Worm (Caenorhabditis elegans) whole organism, young adult: Measurements from ENCODE around the gene C44F1.1.

ENCODE experiments used
- C06A6.2 ChIP-seq: fragments of 200-800 bp; sonication (Bioruptor generic); conservative IDR thresholded peaks from 2 replicates; pipeline ENCODE4 v1.3.6; 2022; ENCODE audit warnings: missing genetic modification characterization, missing compliant biosample characterization
- C17E4.6 ChIP-seq: fragments of 200-800 bp; sonication (Bioruptor generic); IDR thresholded peaks from 2 replicates; pipeline ENCODE4 v1.3.6; 2022; ENCODE audit warnings: missing genetic modification reagents, missing genetic modification characterization, missing compliant biosample characterization
- D2030.7 ChIP-seq: fragments of 200-800 bp; sonication (Bioruptor generic); IDR thresholded peaks from 2 replicates; pipeline ENCODE4 v1.3.6; 2022; ENCODE audit warnings: missing genetic modification reagents, missing genetic modification characterization, missing compliant biosample characterization
- F10E7.11 ChIP-seq: sonication (generic microtip); optimal IDR thresholded peaks from 2 replicates; lab custom pipeline; 2017; ENCODE audit warnings: mild to moderate bottlenecking, missing genetic modification characterization, moderate library complexity, missing compliant biosample characterization
- F33H1.4 ChIP-seq: fragments of 200-800 bp; sonication (Bioruptor generic); IDR thresholded peaks from 2 replicates; pipeline ENCODE4 v1.3.6; 2022; ENCODE audit warnings: missing genetic modification reagents, missing genetic modification characterization, missing compliant biosample characterization
- F37B4.10 ChIP-seq: fragments of 200-800 bp; sonication (Bioruptor generic); IDR thresholded peaks from 2 replicates; pipeline ENCODE4 v1.3.6; 2022; ENCODE audit warnings: missing genetic modification characterization, missing compliant biosample characterization
- F52B5.7 ChIP-seq: sonication (generic microtip); optimal IDR thresholded peaks from 2 replicates; lab custom pipeline; 2016; ENCODE audit warnings: mild to moderate bottlenecking, missing genetic modification characterization, missing compliant biosample characterization
- F57C9.4 ChIP-seq: sonication (generic microtip); optimal IDR thresholded peaks from 2 replicates; lab custom pipeline; 2017; ENCODE audit warnings: mild to moderate bottlenecking, missing genetic modification characterization, missing compliant biosample characterization
- K11D2.4 ChIP-seq: fragments of 200-800 bp; sonication (Bioruptor generic); IDR thresholded peaks from 2 replicates; pipeline ENCODE4 v1.3.6; 2022; ENCODE audit warnings: missing genetic modification reagents, missing genetic modification characterization, missing compliant biosample characterization
- K12H6.12 ChIP-seq: fragments of 200-800 bp; sonication (Bioruptor generic); optimal IDR thresholded peaks from 2 replicates; lab custom pipeline; 2018; ENCODE audit warnings: mild to moderate bottlenecking, missing genetic modification characterization, missing compliant biosample characterization
- Y79H2A.3 ChIP-seq: fragments of 200-800 bp; sonication (Bioruptor generic); conservative IDR thresholded peaks from 2 replicates; pipeline ENCODE4 v1.3.6; 2022; ENCODE audit warnings: missing genetic modification reagents, missing genetic modification characterization, missing compliant biosample characterization
- Y95B8A.8 ChIP-seq: fragments of 200-800 bp; sonication (Bioruptor generic); IDR thresholded peaks from 2 replicates; pipeline ENCODE4 v1.3.6; 2022; ENCODE audit warnings: missing genetic modification reagents, missing genetic modification characterization, missing compliant biosample characterization
- ama-1 ChIP-seq, 3 experiments: fragments of 150-350 bp in 1 of 3; sonication (generic microtip) in 2 of 3; optimal IDR thresholded peaks; 2 replicates each; lab custom pipeline; 2014 to 2018; ENCODE audit warnings: missing biosample characterization in 2 of 3, missing genetic modification characterization in 2 of 3, missing genetic modification reagents in 2 of 3
- ccch-3 ChIP-seq: fragments of 200-800 bp; sonication (Bioruptor generic); optimal IDR thresholded peaks from 2 replicates; lab custom pipeline; 2018; ENCODE audit warnings: mild to moderate bottlenecking, missing genetic modification characterization, missing compliant biosample characterization
- cebp-1 ChIP-seq, 2 experiments: fragments of 200-800 bp in 1 of 2; sonication (Bioruptor generic) in 1 of 2; sonication (generic microtip) in 1 of 2; IDR thresholded peaks in 1 of 2; optimal IDR thresholded peaks in 1 of 2; 2 replicates each; pipeline versions ENCODE4 v1.3.6 to Lab custom; 2017 to 2022; ENCODE audit warnings: missing compliant biosample characterization in 2 of 2, missing genetic modification characterization in 2 of 2, mild to moderate bottlenecking in 1 of 2, missing genetic modification reagents in 1 of 2, moderate library complexity in 1 of 2
- ceh-27 ChIP-seq: fragments of 200-800 bp; sonication (Bioruptor generic); optimal IDR thresholded peaks from 2 replicates; lab custom pipeline; 2018; ENCODE audit warnings: mild to moderate bottlenecking, missing genetic modification characterization, moderate library complexity, missing compliant biosample characterization
- ceh-91 ChIP-seq: fragments of 200-800 bp; sonication (Bioruptor generic); IDR thresholded peaks from 2 replicates; pipeline ENCODE4 v1.3.6; 2022; ENCODE audit warnings: missing genetic modification reagents, missing genetic modification characterization, missing compliant biosample characterization
- die-1 ChIP-seq: sonication (generic microtip); optimal IDR thresholded peaks from 2 replicates; lab custom pipeline; 2016; ENCODE audit warnings: missing genotype, mild to moderate bottlenecking, missing genetic modification characterization, missing compliant biosample characterization
- egl-44 ChIP-seq: fragments of 200-800 bp; sonication (Bioruptor generic); IDR thresholded peaks from 2 replicates; pipeline ENCODE4 v1.3.6; 2022; ENCODE audit warnings: missing genetic modification reagents, missing genetic modification characterization, missing compliant biosample characterization
- egrh-3 ChIP-seq: fragments of 200-800 bp; sonication (Bioruptor generic); IDR thresholded peaks from 2 replicates; pipeline ENCODE4 v1.3.6; 2022; ENCODE audit warnings: missing genetic modification reagents, missing genetic modification characterization, missing compliant biosample characterization
- lin-35 ChIP-seq, 3 experiments: fragments of 150-350 bp in 2 of 3; sonication (generic microtip) in 1 of 3; optimal IDR thresholded peaks; 2 replicates each; lab custom pipeline; 2014 to 2018; ENCODE audit warnings: missing biosample characterization in 3 of 3, missing genetic modification characterization in 3 of 3, missing genetic modification reagents in 3 of 3
- lin-40 ChIP-seq: sonication (generic microtip); optimal IDR thresholded peaks from 2 replicates; lab custom pipeline; 2016; ENCODE audit warnings: missing genetic modification characterization, mild to moderate bottlenecking, missing compliant biosample characterization, missing genotype, missing genetic modification reagents
- madf-8 ChIP-seq: fragments of 200-800 bp; sonication (Bioruptor generic); conservative IDR thresholded peaks from 2 replicates; pipeline ENCODE4 v1.3.6; 2022; ENCODE audit warnings: missing genetic modification reagents, missing genetic modification characterization, missing compliant biosample characterization
- mes-4 ChIP-seq: sonication (generic microtip); optimal IDR thresholded peaks from 2 replicates; lab custom pipeline; 2016; ENCODE audit warnings: missing genotype, missing genetic modification characterization, missing compliant biosample characterization
- nfya-1 ChIP-seq: sonication (generic microtip); optimal IDR thresholded peaks from 2 replicates; lab custom pipeline; 2017; ENCODE audit warnings: antibody characterized with exemption, missing compliant biosample characterization, missing genetic modification characterization, borderline replicate concordance; ENCODE audit not compliant: insufficient read depth
- nfya-2 ChIP-seq: fragments of 200-800 bp; sonication (Bioruptor generic); IDR thresholded peaks from 2 replicates; pipeline ENCODE4 v1.3.6; 2022; ENCODE audit warnings: missing genetic modification reagents, missing genetic modification characterization, missing compliant biosample characterization
- nfyb-1 ChIP-seq: fragments of 200-800 bp; sonication (Bioruptor generic); IDR thresholded peaks from 2 replicates; pipeline ENCODE4 v1.3.6; 2022; ENCODE audit warnings: missing genetic modification reagents, missing genetic modification characterization, missing compliant biosample characterization
- nhr-179 ChIP-seq: sonication (generic microtip); optimal IDR thresholded peaks from 2 replicates; lab custom pipeline; 2016; ENCODE audit warnings: mild to moderate bottlenecking, missing genetic modification characterization, missing compliant biosample characterization
- nhr-27 ChIP-seq: fragments of 200-800 bp; sonication (Bioruptor generic); optimal IDR thresholded peaks from 2 replicates; lab custom pipeline; 2018; ENCODE audit warnings: mild to moderate bottlenecking, missing genetic modification characterization, moderate library complexity, missing compliant biosample characterization
- rpc-1 ChIP-seq, 2 experiments: fragments of 150-350 bp in 1 of 2; sonication (generic microtip) in 1 of 2; optimal IDR thresholded peaks; 2 replicates each; lab custom pipeline; 2014 to 2018; ENCODE audit warnings: missing biosample characterization in 1 of 2, missing genetic modification characterization in 1 of 2, missing genetic modification reagents in 1 of 2, missing genotype in 1 of 2
- snpc-1.1 ChIP-seq: sonication (generic microtip); optimal IDR thresholded peaks from 2 replicates; lab custom pipeline; 2017; ENCODE audit warnings: missing genetic modification characterization, mild to moderate bottlenecking, missing compliant biosample characterization, antibody characterized with exemption, moderate library complexity, missing genotype, missing genetic modification reagents; ENCODE audit not compliant: insufficient read depth
- snpc-1.3 ChIP-seq: sonication (generic microtip); optimal IDR thresholded peaks from 2 replicates; lab custom pipeline; 2017; ENCODE audit warnings: missing genetic modification characterization, mild to moderate bottlenecking, missing compliant biosample characterization, antibody characterized with exemption, moderate library complexity, missing genotype, missing genetic modification reagents; ENCODE audit not compliant: insufficient read depth
- somi-1 ChIP-seq: fragments of 200-800 bp; sonication (Bioruptor generic); optimal IDR thresholded peaks from 2 replicates; lab custom pipeline; 2018; ENCODE audit warnings: mild to moderate bottlenecking, missing genetic modification characterization, missing compliant biosample characterization
- sptf-2 ChIP-seq: fragments of 200-800 bp; sonication (Bioruptor generic); optimal IDR thresholded peaks from 2 replicates; lab custom pipeline; 2018; ENCODE audit warnings: mild to moderate bottlenecking, missing genetic modification characterization, missing compliant biosample characterization
- xnd-1 ChIP-seq: sonication (generic microtip); optimal IDR thresholded peaks from 2 replicates; lab custom pipeline; 2016; ENCODE audit warnings: missing genotype, missing genetic modification reagents, missing genetic modification characterization, missing compliant biosample characterization
- ztf-26 ChIP-seq: sonication (generic microtip); optimal IDR thresholded peaks from 2 replicates; lab custom pipeline; 2017; ENCODE audit warnings: missing genetic modification characterization, missing compliant biosample characterization
- ztf-6 ChIP-seq: fragments of 200-800 bp; sonication (Bioruptor generic); IDR thresholded peaks from 2 replicates; pipeline ENCODE4 v1.3.6; 2022; ENCODE audit warnings: missing genetic modification reagents, missing genetic modification characterization, missing compliant biosample characterization

The C44F1.1 gene

ce11 chrIII:3765460-3765859 is at the start of gene C44F1.1:
TSS of gene C44F1.1 (minus strand) at chrIII:3765560.
- TF ChIP-seq C06A6.2 = no peak
- no peak for TF ChIP-seq nfya-2 (GFP tag; lab: Robert Waterston, UW)
- no peak for TF ChIP-seq F37B4.10
- no peak for TF ChIP-seq somi-1 (GFP tag; lab: Kevin White, UChicago)
- no peak for TF ChIP-seq madf-8 (GFP tag; lab: Robert Waterston, UW)
- TF ChIP-seq mes-4 (tag; lab: Kevin White, UChicago) = no peak
- no peak for TF ChIP-seq nfyb-1
- TF ChIP-seq egrh-3 = no peak
- TF ChIP-seq C17E4.6 (GFP tag; lab: Robert Waterston, UW) = no peak
- no peak for TF ChIP-seq ama-1 (optimal IDR thresholded peaks at IDR 0.05; lab: Kevin White, UChicago)
- no peak for TF ChIP-seq ama-1 (GFP tag; optimal IDR thresholded peaks at IDR 0.05; lab: Kevin White, UChicago)
- TF ChIP-seq sptf-2 = no peak

DNA sequence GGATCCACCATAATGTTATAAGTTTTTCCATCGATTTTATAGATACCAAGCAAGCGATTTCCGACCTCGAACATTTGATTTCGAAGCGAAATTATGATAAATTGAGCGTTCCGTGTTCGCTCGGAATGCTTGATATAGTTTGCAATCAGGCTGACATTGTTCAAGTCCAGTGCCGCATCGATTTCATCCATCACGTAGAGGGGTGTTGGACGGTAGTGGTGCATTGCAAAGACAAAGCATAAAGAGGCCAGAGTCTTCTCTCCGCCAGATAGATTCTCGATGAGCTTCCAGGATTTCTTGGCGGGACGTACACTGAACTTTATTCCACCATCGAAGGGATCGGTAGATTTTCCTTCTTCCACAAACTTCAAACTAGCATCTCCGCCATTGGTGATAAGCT is 49.1 kb upstream of the C44F1.1 start:
- TF ChIP-seq ccch-3 (GFP tag; lab: Kevin White, UChicago) (no peak), K11D2.4 (GFP tag; lab: Robert Waterston, UW) (no peak), ztf-26 (tag; lab: Kevin White, UChicago) (no peak), F57C9.4 (tag; lab: Kevin White, UChicago) (no peak)

DNA sequence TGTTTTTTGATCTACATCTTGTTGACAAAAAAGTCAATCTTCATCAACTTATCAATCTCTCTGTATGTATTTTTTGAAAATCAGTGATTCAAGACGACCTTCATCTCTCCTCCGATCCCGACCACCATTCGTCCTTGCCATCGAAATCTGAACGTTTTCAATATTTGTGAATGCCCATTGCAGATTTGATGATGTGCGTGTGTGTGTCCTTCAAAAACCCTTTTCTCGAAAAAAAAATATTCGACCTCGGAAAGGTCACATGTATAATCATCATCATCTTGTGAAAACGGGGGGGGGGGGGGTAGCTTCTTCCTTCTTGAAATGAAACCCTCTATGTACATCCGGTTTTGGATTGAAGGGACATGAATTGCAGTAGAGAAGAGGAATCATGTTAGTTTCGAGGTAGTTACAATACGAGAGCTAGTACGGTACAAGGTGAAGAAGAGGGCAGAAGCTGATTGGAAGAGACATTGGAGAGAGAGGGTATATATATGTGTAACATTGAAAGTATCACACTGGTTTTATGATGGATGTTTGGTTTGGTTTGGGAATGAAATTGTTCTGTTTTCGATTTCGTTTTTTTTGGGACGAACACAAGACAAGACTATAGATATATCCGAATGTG is 47.1 kb upstream of the C44F1.1 start:
- TF ChIP-seq nhr-27 (tag; lab: Kevin White, UChicago) (no peak), cebp-1 (GFP tag; IDR thresholded peaks at IDR 0.05; lab: Robert Waterston, UW) (no peak), cebp-1 (tag; optimal IDR thresholded peaks at IDR 0.05; lab: Kevin White, UChicago) (peak; percentile 3)
- TF ChIP-seq, all 124 proteins: peak for 1

DNA sequence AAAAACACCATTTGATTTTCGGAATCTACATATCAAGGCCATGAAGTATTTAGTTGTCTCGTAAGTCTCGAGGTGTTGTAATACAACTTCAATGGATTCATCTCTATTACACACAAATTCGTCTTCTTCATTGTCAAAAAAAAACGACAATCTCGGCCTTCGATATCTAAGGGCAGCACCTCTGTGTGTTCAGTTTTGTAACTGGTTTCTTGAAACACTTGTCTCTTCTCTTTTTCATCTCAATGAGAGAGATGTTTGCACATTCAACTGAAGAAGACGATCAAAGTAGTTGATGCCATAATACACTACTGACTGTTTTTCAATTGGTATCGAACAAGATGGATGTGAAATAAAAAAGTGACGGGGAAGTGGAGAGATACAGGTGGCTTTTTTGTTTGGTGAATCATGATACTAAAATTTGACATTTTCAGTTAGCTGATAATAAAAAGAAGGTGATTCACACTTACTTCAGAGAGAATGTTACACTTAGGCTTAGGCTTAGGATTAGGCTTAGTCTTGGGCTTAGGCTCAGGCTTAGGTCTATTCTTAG is 46.1 kb upstream of the C44F1.1 start:
- TF ChIP-seq D2030.7 (no peak), ceh-27 (GFP tag; lab: Kevin White, UChicago) (peak; percentile 5), lin-40 (peak; percentile 1)

ce11 chrIII:3809008-3809407 is 43.6 kb upstream of the C44F1.1 start, which contains the start of gene toh-1:
TSS of gene toh-1 (minus strand) at chrIII:3809030.
- TF ChIP-seq snpc-1.1 (tag; lab: Kevin White, UChicago) (no peak), ceh-91 (GFP tag; lab: Robert Waterston, UW) (no peak), xnd-1 (tag; lab: Kevin White, UChicago) (no peak), snpc-1.3 (tag; lab: Kevin White, UChicago) (no peak), Y79H2A.3 (GFP tag; lab: Robert Waterston, UW) (no peak), lin-40 (no peak), F52B5.7 (tag; lab: Kevin White, UChicago) (no peak), lin-35 (GFP tag; optimal IDR thresholded peaks at IDR 0.05; lab: Kevin White, UChicago) (no peak)

DNA sequence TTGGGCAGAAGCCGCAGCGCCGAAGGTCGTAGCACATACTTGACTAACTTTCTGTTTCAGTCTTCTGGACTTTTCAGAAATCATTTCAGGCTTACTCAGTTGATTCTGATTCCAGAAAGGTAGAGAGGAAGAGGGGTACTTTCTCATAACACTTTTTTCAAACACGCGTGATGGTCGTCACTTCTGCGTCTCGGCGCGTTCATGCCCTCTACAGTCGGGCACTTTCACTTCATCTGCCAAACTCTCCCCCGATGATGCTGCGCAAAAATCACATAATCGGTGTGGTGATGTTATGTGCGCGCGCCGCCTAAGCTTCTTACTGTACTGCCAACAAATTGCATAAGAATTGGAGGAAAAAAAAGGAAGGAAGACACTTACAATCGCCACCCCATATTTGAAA is 42.2 kb upstream of the C44F1.1 start:
- no peak for TF ChIP-seq ztf-26 (tag; lab: Kevin White, UChicago)
- no peak for TF ChIP-seq lin-40
- TF ChIP-seq nfya-1 (tag; lab: Kevin White, UChicago) = no peak
- no peak for TF ChIP-seq D2030.7
- TF ChIP-seq ztf-6 (GFP tag; lab: Robert Waterston, UW) = no peak
- no peak for TF ChIP-seq snpc-1.1 (tag; lab: Kevin White, UChicago)
- TF ChIP-seq nhr-179 (tag; lab: Kevin White, UChicago) = no peak
- TF ChIP-seq F10E7.11 (tag; lab: Kevin White, UChicago) = no peak
- no peak for TF ChIP-seq C06A6.2
- no peak for TF ChIP-seq egl-44 (GFP tag; lab: Robert Waterston, UW)
- TF ChIP-seq lin-35 (GFP tag; optimal IDR thresholded peaks at IDR 0.05; lab: Kevin White, UChicago) = no peak
- no peak for TF ChIP-seq rpc-1 (optimal IDR thresholded peaks at IDR 0.05; lab: Kevin White, UChicago)
- no peak for TF ChIP-seq rpc-1 (tag; optimal IDR thresholded peaks at IDR 0.05; lab: Kevin White, UChicago)
- no peak for TF ChIP-seq die-1 (tag; lab: Kevin White, UChicago)
- TF ChIP-seq F33H1.4 (GFP tag; lab: Robert Waterston, UW) = no peak
- TF ChIP-seq Y95B8A.8 = no peak
- no peak for TF ChIP-seq C17E4.6 (GFP tag; lab: Robert Waterston, UW)
- no peak for TF ChIP-seq K12H6.12 (tag; lab: Kevin White, UChicago)
